Fruit fly (Drosophila melanogaster): ENCODE measurements around the gene PCID2.
A peak's percentile ranks its signal among the peaks of the same experiment; 100 is the strongest.

PCID2 gene

DNA sequence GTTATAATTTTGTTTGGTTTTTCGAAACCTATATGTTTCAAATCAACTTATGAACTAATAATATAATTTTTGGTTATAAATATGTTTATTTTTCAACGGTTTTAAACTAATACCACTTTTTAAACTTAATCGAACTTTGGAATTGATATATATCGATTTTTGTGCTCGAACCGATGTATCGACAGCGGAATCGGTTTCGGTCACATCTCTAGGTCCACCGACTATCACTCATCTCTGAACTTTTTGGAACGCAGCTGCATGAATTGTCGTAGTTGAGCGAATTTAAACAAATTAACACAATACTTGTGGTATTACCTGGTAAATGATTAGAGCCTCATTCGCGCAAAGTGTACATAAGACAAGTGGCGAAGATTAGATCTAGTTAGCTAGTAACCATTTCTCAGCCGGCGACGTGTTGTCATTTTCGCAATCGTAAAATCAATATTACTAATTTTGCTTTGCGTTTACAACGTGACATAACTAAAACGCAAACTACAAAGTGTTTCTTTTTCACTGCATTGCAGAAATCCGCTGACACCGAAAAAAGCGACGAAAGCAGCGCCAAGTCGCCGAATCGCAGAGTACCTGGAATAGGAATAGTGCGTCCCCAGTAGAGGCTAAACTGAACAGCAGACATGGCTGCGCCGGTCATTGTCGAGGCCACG, 1.7 kb downstream of the PCID2 start, which contains the start of gene Apt1:
Gene Apt1, plus strand, starts transcription at position 219 of the 665 bp plus-strand sequence.
- TF ChIP-seq fd59A (GFP tag; optimal IDR thresholded peaks at IDR 0.05) (no peak), Ets21C (GFP tag; optimal IDR thresholded peaks at IDR 0.05) (no peak), lz (GFP tag; optimal IDR thresholded peaks at IDR 0.05) (peak; percentile 11), ss (GFP tag; optimal IDR thresholded peaks at IDR 0.05) (peak; percentile 27 to 41), CG31627 (GFP tag; optimal IDR thresholded peaks at IDR 0.05) (no peak), CG11294 (GFP tag; IDR thresholded peaks at IDR 0.05) (no peak), CG3032 (tag; optimal IDR thresholded peaks at IDR 0.05) (peak; percentile 6), dsx (GFP tag; optimal IDR thresholded peaks at IDR 0.05; ENCODE audit: poor library complexity, severe bottlenecking) (peak; percentile 11), esn (GFP tag; optimal IDR thresholded peaks at IDR 0.05) (peak; percentile 44), CG32006 (GFP tag; optimal IDR thresholded peaks at IDR 0.05) (no peak), pdm3 (GFP tag; optimal IDR thresholded peaks at IDR 0.05) (no peak), Smox (GFP tag; optimal IDR thresholded peaks at IDR 0.05) (no peak), salr (GFP tag; optimal IDR thresholded peaks at IDR 0.05) (no peak), Eip78C (GFP tag) (peak; percentile 39), OdsH (GFP tag; optimal IDR thresholded peaks at IDR 0.05) (peak; percentile 4), CG1621 (tag; optimal IDR thresholded peaks at IDR 0.05) (no peak), Hr4 (GFP tag; optimal IDR thresholded peaks at IDR 0.05) (peak; percentile 4), fkh (GFP tag; optimal IDR thresholded peaks at IDR 0.05) (peak; percentile 48), svp (GFP tag) (peak; percentile 68), spab (GFP tag; optimal IDR thresholded peaks at IDR 0.05) (no peak), CG9139 (GFP tag; optimal IDR thresholded peaks at IDR 0.05) (no peak)

DNA sequence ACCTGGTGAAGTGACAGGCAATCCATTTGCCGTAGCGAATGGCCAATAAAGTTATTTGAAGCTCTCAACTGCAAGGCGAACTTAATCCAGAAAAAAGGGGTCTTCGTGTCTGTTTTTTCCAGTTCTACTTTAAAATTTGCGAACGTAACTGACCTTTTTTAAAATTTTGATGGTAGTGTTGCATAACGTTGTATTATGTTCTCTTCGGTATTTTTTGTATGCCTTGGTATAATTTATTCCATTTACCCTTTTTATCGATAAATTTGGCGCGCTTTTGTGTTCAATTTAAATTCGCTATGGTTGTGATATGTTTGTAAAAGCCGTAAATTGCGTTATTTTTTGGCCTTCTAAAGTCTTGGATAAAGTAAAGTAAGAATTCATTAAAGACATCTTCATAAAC, 4.4 kb downstream of the PCID2 start:
- TF ChIP-seq esn (GFP tag; optimal IDR thresholded peaks at IDR 0.05) (peak; percentile 9), lz (GFP tag; optimal IDR thresholded peaks at IDR 0.05) (peak; percentile 24), CG6854 (GFP tag; optimal IDR thresholded peaks at IDR 0.05) (no peak)

DNA sequence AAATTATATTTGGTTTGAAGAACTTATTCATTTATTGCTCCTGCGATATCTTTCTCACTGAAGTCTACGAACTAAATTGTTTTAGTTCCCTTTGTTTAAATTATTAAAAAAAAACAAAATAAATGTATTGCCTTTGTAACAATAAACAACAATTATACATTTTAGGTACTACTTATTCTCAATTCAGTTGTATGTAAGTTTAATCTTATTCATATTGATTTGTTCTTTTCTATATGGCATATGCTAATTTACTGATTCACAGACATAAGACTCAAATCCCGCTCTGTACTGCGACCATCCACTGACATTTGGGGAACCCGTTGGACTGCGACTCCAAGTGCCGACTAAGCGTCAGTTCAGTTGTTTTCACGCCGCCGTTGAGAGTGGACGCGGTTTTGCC, 4.9 kb downstream of the PCID2 start, which contains the start of gene CG32091:
Gene CG32091, plus strand, starts transcription at position 301 of the 400 bp plus-strand sequence.
- TF ChIP-seq Blimp-1 (GFP tag; optimal IDR thresholded peaks at IDR 0.05) (no peak), Eip93F (GFP tag; optimal IDR thresholded peaks at IDR 0.05) (no peak), CG10669 (GFP tag; optimal IDR thresholded peaks at IDR 0.05) (no peak), Gug (GFP tag; IDR thresholded peaks at IDR 0.05) (no peak), dsx (GFP tag; optimal IDR thresholded peaks at IDR 0.05; ENCODE audit: poor library complexity, severe bottlenecking) (peak; percentile 23), CG6792 (GFP tag; optimal IDR thresholded peaks at IDR 0.05) (no peak), esn (GFP tag; optimal IDR thresholded peaks at IDR 0.05) (no peak), salr (GFP tag; optimal IDR thresholded peaks at IDR 0.05) (no peak), Smox (GFP tag; optimal IDR thresholded peaks at IDR 0.05) (no peak), CG3032 (tag; optimal IDR thresholded peaks at IDR 0.05) (no peak), Sox14 (GFP tag; optimal IDR thresholded peaks at IDR 0.05) (peak; percentile 4), CG8632 (GFP tag; optimal IDR thresholded peaks at IDR 0.05) (no peak), Eip78C (GFP tag) (peak; percentile 31), CG15336 (GFP tag; IDR thresholded peaks at IDR 0.05) (no peak), ss (GFP tag; optimal IDR thresholded peaks at IDR 0.05) (peak in 1 of 2 experiments; percentile 17), OdsH (GFP tag; optimal IDR thresholded peaks at IDR 0.05) (no peak), topi (GFP tag; optimal IDR thresholded peaks at IDR 0.05) (no peak), CG6808 (GFP tag; optimal IDR thresholded peaks at IDR 0.05) (no peak), svp (GFP tag) (peak; percentile 8), CG9139 (GFP tag; optimal IDR thresholded peaks at IDR 0.05) (peak; percentile 10)

DNA sequence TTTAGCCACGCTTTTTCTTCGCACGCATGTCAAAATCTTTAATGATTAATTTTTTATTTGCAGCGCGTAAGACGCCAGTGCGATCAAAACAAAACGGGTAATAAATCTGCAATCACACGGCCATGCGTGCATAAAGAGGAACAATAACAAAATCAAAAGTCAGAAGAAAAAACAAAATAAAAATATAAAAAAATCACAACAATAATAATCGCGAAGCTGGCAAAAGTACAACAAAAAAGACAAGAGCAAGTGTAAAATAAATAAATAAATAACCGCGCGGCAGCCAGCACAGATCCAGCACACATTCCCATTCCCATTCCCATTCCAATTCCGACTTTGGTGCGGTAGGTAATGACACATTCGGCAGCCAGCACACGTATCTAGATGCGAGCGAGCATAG, 8.3 kb downstream of the PCID2 start:
- peak; percentile 61 for TF ChIP-seq svp (GFP tag)
- no peak for TF ChIP-seq vri (GFP tag; optimal IDR thresholded peaks at IDR 0.05)
- peak; percentile 29 for TF ChIP-seq Hr4 (GFP tag; optimal IDR thresholded peaks at IDR 0.05)
- peak; percentile 78 for TF ChIP-seq CG6808 (GFP tag; optimal IDR thresholded peaks at IDR 0.05)
- TF ChIP-seq CG3919 (GFP tag; optimal IDR thresholded peaks at IDR 0.05) = peak; percentile 13
- TF ChIP-seq Ets96B (tag; optimal IDR thresholded peaks at IDR 0.05) = peak; percentile 75
- no peak for TF ChIP-seq acj6 (GFP tag; optimal IDR thresholded peaks at IDR 0.05)
- TF ChIP-seq Ets21C (GFP tag; optimal IDR thresholded peaks at IDR 0.05) = no peak
- no peak for TF ChIP-seq Smox (GFP tag; optimal IDR thresholded peaks at IDR 0.05)
- no peak for TF ChIP-seq CG11294 (GFP tag; IDR thresholded peaks at IDR 0.05)
- TF ChIP-seq CG6792 (GFP tag; optimal IDR thresholded peaks at IDR 0.05) = no peak
- no peak for TF ChIP-seq CG6854 (GFP tag; optimal IDR thresholded peaks at IDR 0.05)
- peak; percentile 42 for TF ChIP-seq CG10669 (GFP tag; optimal IDR thresholded peaks at IDR 0.05)
- TF ChIP-seq spab (GFP tag; optimal IDR thresholded peaks at IDR 0.05) = peak; percentile 58
- TF ChIP-seq CG4318 (GFP tag; optimal IDR thresholded peaks at IDR 0.05) = no peak
- TF ChIP-seq topi (GFP tag; optimal IDR thresholded peaks at IDR 0.05) = no peak
- TF ChIP-seq Met (GFP tag; optimal IDR thresholded peaks at IDR 0.05) = no peak
- TF ChIP-seq dac (GFP tag; optimal IDR thresholded peaks at IDR 0.05) = peak; percentile 15
- peak; percentile 0 for TF ChIP-seq esn (GFP tag; optimal IDR thresholded peaks at IDR 0.05)
- no peak for TF ChIP-seq OdsH (GFP tag; optimal IDR thresholded peaks at IDR 0.05)
- peak; percentile 62 for TF ChIP-seq dsx (GFP tag; optimal IDR thresholded peaks at IDR 0.05; ENCODE audit: poor library complexity, severe bottlenecking)
- TF ChIP-seq cyc (GFP tag; optimal IDR thresholded peaks at IDR 0.05) = no peak
- peak; percentile 50 for TF ChIP-seq net (GFP tag; optimal IDR thresholded peaks at IDR 0.05)
- TF ChIP-seq CG8632 (GFP tag; optimal IDR thresholded peaks at IDR 0.05) = no peak
